Worm (Caenorhabditis elegans): Measurements from ENCODE around the gene try-13.
A peak's percentile ranks its signal among the peaks of the same experiment; 100 is the strongest.
"Not testable (repeated sequence)": the region's sequence is repeated elsewhere in the genome, so short reads cannot be mapped to it uniquely, and the experiment has no call there.

Gene try-13

ce11 chrV:7437538-7437937 is 2.4 kb upstream of the try-13 start, which contains the start of gene F25E5.9:
Gene F25E5.9 (minus strand): TSS chrV:7437919.
- TF ChIP-seq lim-6 (tag; optimal IDR thresholded peaks at IDR 0.05) = no peak
- no peak for TF ChIP-seq tbx-2 (tag; optimal IDR thresholded peaks at IDR 0.05)
- no peak for TF ChIP-seq C08G9.2 (tag; optimal IDR thresholded peaks at IDR 0.05)
- TF ChIP-seq nfya-1 (tag; optimal IDR thresholded peaks at IDR 0.05) = no peak
- TF ChIP-seq nhr-11 (tag; optimal IDR thresholded peaks at IDR 0.05) = no peak
- no peak for TF ChIP-seq pha-2 (tag; optimal IDR thresholded peaks at IDR 0.05)
- TF ChIP-seq ceh-14 (tag; optimal IDR thresholded peaks at IDR 0.05) = no peak
- no peak for TF ChIP-seq syd-9 (tag; optimal IDR thresholded peaks at IDR 0.05)
- TF ChIP-seq fax-1 (tag; optimal IDR thresholded peaks at IDR 0.05) = no peak
- TF ChIP-seq ttx-3 (tag; optimal IDR thresholded peaks at IDR 0.05) = no peak
- no peak for TF ChIP-seq sdc-2 (tag; optimal IDR thresholded peaks at IDR 0.05)
- TF ChIP-seq npax-4 (tag; optimal IDR thresholded peaks at IDR 0.05) = no peak
- TF ChIP-seq T23F11.4 (GFP tag; optimal IDR thresholded peaks at IDR 0.05) = no peak
- no peak for TF ChIP-seq F13H6.1 (tag; optimal IDR thresholded peaks at IDR 0.05)

- TF ChIP-seq nfya-1 (tag; optimal IDR thresholded peaks at IDR 0.05) = no peak
- TF ChIP-seq che-1 (tag; optimal IDR thresholded peaks at IDR 0.05) = no peak
- no peak for TF ChIP-seq ceh-31 (tag; optimal IDR thresholded peaks at IDR 0.05)
- no peak for TF ChIP-seq ceh-9 (tag; optimal IDR thresholded peaks at IDR 0.05)
- TF ChIP-seq unc-42 (tag; optimal IDR thresholded peaks at IDR 0.05) = no peak
- no peak for TF ChIP-seq unc-86 (tag; optimal IDR thresholded peaks at IDR 0.05)
- no peak for TF ChIP-seq Y22D7AL.16 (tag; optimal IDR thresholded peaks at IDR 0.05)
Measured at ce11 chrV:7437985-7438384, 1.9 kb upstream of the try-13 start, which contains the start of gene F25E5.16. Gene F25E5.16 (plus strand): TSS chrV:7438285.

- peak; percentile 60; the same call in 1 of the 2 replicates for TF ChIP-seq ceh-45 (GFP tag; IDR thresholded peaks at IDR 0.05)
Measured at ce11 chrV:7443480-7443879, 3.6 kb downstream of the try-13 start.

ce11 chrV:7444331-7444730 is 4.4 kb downstream of the try-13 start, which contains the start of gene nhr-141:
Gene nhr-141 (plus strand): TSS chrV:7444661.
- not testable (repeated sequence) for TF ChIP-seq pat-9, unc-86, dve-1 (tag; optimal IDR thresholded peaks at IDR 0.05)

ce11 chrV:7446965-7447364 is 7.1 kb downstream of the try-13 start, which contains the start of gene F25E5.5:
Gene F25E5.5 (plus strand): TSS chrV:7447265.
- TF ChIP-seq fax-1 (tag; optimal IDR thresholded peaks at IDR 0.05) = no peak
- TF ChIP-seq pag-3 (tag; optimal IDR thresholded peaks at IDR 0.05; ENCODE audit: borderline replicate concordance) = no peak
- TF ChIP-seq C08G9.2 (tag; optimal IDR thresholded peaks at IDR 0.05) = no peak
- TF ChIP-seq npax-4 (tag; optimal IDR thresholded peaks at IDR 0.05) = no peak
- no peak for TF ChIP-seq ets-4 (tag; optimal IDR thresholded peaks at IDR 0.05)
- no peak for TF ChIP-seq ceh-9 (tag; optimal IDR thresholded peaks at IDR 0.05)

- TF ChIP-seq tbx-7 (tag; optimal IDR thresholded peaks at IDR 0.05) (no peak), sox-4 (tag; optimal IDR thresholded peaks at IDR 0.05) (no peak), hlh-13 (GFP tag; optimal IDR thresholded peaks at IDR 0.05) (no peak), tbx-2 (tag; optimal IDR thresholded peaks at IDR 0.05) (no peak), ceh-45 (GFP tag; IDR thresholded peaks at IDR 0.05) (no peak), ceh-14 (tag; optimal IDR thresholded peaks at IDR 0.05) (no peak), eyg-1 (tag; optimal IDR thresholded peaks at IDR 0.05) (no peak), ets-4 (tag; optimal IDR thresholded peaks at IDR 0.05) (no peak), pag-3 (tag; optimal IDR thresholded peaks at IDR 0.05; ENCODE audit: borderline replicate concordance) (no peak), pat-9 (tag; optimal IDR thresholded peaks at IDR 0.05) (no peak), ceh-19 (GFP tag; optimal IDR thresholded peaks at IDR 0.05) (no peak), gmeb-2 (tag; optimal IDR thresholded peaks at IDR 0.05) (no peak), ceh-9 (tag; optimal IDR thresholded peaks at IDR 0.05) (no peak)
Measured at ce11 chrV:7449303-7449827, 9.5 kb downstream of the try-13 start, which contains the start of gene try-12. Gene try-12 (plus strand): TSS chrV:7449353.
